Worm (Caenorhabditis elegans) whole organism, early embryonic: Measurements from ENCODE around the gene nhr-84.

ENCODE experiments used
- ama-1 ChIP-seq: fragments of 150-350 bp; optimal IDR thresholded peaks from 2 replicates; lab custom pipeline; 2014
- ceh-13 ChIP-seq: fragments of 200-800 bp; sonication (Bioruptor generic); optimal IDR thresholded peaks from 2 replicates; lab custom pipeline; 2018; ENCODE audit warnings: mild to moderate bottlenecking, missing genetic modification characterization, missing compliant biosample characterization
- flt-1 ChIP-seq: fragments of 200-800 bp; sonication (Bioruptor generic); IDR thresholded peaks from 2 replicates; pipeline ENCODE4 v1.3.6; 2022; ENCODE audit warnings: missing genetic modification characterization, missing compliant biosample characterization
- hmbx-1 ChIP-seq: sonication (generic microtip); optimal IDR thresholded peaks from 2 replicates; lab custom pipeline; 2016; ENCODE audit warnings: mild to moderate bottlenecking, missing genetic modification characterization, missing compliant biosample characterization
- hnd-1 ChIP-seq: sonication (generic microtip); optimal IDR thresholded peaks from 2 replicates; lab custom pipeline; 2016; ENCODE audit warnings: missing genetic modification characterization, missing compliant biosample characterization
- pes-1 ChIP-seq: fragments of 200-800 bp; sonication (Bioruptor generic); IDR thresholded peaks from 2 replicates; pipeline ENCODE4 v1.3.6; 2022; ENCODE audit warnings: missing genetic modification reagents, missing genetic modification characterization, missing compliant biosample characterization
- scrt-1 ChIP-seq: fragments of 200-800 bp; sonication (Bioruptor generic); IDR thresholded peaks from 2 replicates; pipeline ENCODE4 v1.3.6; 2022; ENCODE audit warnings: missing genetic modification characterization, missing compliant biosample characterization
- sea-1 ChIP-seq: fragments of 200-800 bp; sonication (Bioruptor generic); conservative IDR thresholded peaks from 2 replicates; pipeline ENCODE4 v1.3.6; 2022; ENCODE audit warnings: missing genetic modification characterization, missing compliant biosample characterization
- tbx-11 ChIP-seq: fragments of 200-800 bp; sonication (Bioruptor generic); IDR thresholded peaks from 2 replicates; pipeline ENCODE4 v1.3.6; 2022; ENCODE audit warnings: missing genetic modification characterization, missing compliant biosample characterization

DNA sequence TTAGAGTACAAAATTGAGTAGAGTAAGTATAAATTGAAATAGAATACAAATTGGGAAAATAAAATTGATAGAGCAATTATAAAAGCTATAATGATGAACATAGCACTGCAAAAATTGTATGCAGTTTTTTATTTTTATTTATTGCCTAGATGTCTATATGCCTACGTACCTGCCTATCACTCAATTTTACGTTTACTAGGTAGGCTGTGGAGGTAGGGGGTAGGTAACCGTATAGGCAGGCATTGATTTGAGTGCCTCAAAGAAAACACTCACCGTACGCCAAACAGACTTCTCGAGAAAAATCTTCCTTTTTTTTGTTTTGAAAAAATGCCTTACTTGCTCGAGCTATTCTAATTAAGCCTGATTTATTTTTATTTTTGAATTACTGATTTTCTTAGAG lies 47.8 kb downstream of the nhr-84 start, which contains the start of gene srbc-56:
- TF ChIP-seq hmbx-1 (tag; lab: Kevin White, UChicago): no peak
- no peak for TF ChIP-seq flt-1
- TF ChIP-seq ama-1 (lab: Kevin White, UChicago): no peak
- TF ChIP-seq scrt-1 (GFP tag; lab: Robert Waterston, UW): no peak
- TF ChIP-seq hnd-1 (tag; lab: Kevin White, UChicago): no peak
- TF ChIP-seq pes-1 (GFP tag; lab: Robert Waterston, UW): no peak
- TF ChIP-seq tbx-11 (GFP tag; lab: Robert Waterston, UW): no peak
- TF ChIP-seq ceh-13 (GFP tag; lab: Kevin White, UChicago): no peak
- TF ChIP-seq sea-1 (GFP tag; lab: Robert Waterston, UW): no peak
